Fruit fly (Drosophila melanogaster): Measurements from ENCODE around the gene CG34178.

DNA sequence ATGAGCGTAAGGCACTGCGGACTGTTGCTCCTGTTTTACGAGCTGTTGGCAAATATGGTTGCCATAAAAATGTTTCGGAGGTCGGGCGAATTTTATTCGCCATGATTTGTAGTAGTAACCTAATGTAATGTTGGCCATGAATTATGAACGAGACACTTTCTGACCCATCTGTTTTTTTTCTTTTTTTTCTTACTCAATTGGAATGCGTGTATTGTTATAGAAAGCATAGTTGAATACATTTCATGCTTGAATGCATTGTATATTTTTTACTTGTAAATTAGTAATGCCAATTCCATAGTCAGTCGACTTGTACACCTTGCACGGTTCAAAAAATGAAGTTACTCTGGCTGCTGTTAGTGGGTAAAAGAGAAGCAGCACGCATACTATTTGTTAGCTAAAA is 3.8 kb downstream of the CG34178 start, which contains the start of gene CG43056:
- TF ChIP-seq Sox102F (GFP tag; optimal IDR thresholded peaks at IDR 0.05) (no peak), CG10669 (GFP tag; optimal IDR thresholded peaks at IDR 0.05) (no peak), Ets21C (GFP tag; optimal IDR thresholded peaks at IDR 0.05) (no peak), CG32006 (GFP tag; optimal IDR thresholded peaks at IDR 0.05) (no peak), acj6 (GFP tag; optimal IDR thresholded peaks at IDR 0.05) (no peak), vri (GFP tag; optimal IDR thresholded peaks at IDR 0.05) (no peak), Met (GFP tag; optimal IDR thresholded peaks at IDR 0.05) (no peak), Hr4 (GFP tag; optimal IDR thresholded peaks at IDR 0.05) (no peak), CG6854 (GFP tag; optimal IDR thresholded peaks at IDR 0.05) (no peak), Smox (GFP tag; optimal IDR thresholded peaks at IDR 0.05) (no peak)
